Fruit fly (Drosophila melanogaster): ENCODE results near the gene Srx.

DNA sequence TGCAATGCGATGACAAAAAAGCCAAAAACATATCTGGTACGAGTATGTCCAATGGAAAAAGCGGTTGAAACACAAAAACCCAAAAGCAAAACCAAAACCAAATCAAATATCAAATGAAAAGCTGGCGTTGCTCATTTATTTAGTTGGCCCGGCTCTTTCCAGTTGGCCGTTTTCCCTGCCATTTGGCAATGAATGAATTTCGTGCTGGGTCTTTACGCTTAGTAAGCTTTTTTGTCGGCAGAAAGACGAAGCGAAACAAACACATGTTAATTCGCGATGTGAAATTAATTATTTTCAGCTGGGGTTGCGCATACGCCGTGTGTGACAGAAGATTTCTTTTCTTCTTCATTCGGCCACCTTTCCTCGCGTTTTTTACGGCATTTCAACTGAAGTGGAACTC, 22.0 kb upstream of the Srx start:
- no peak for TF ChIP-seq bcd (GFP tag; optimal IDR thresholded peaks at IDR 0.05)
- no peak for TF ChIP-seq HLH54F (GFP tag; optimal IDR thresholded peaks at IDR 0.05)
- no peak for TF ChIP-seq schlank (tag; optimal IDR thresholded peaks at IDR 0.05)
- TF ChIP-seq CG14667 (GFP tag; IDR thresholded peaks at IDR 0.05): no peak
- TF ChIP-seq dmrt99B (tag; optimal IDR thresholded peaks at IDR 0.05): no peak
- no peak for TF ChIP-seq Elba2 (GFP tag; optimal IDR thresholded peaks at IDR 0.05)
- no peak for TF ChIP-seq gcm2 (GFP tag; optimal IDR thresholded peaks at IDR 0.05)
- no peak for TF ChIP-seq CG33557 (GFP tag; optimal IDR thresholded peaks at IDR 0.05)
- no peak for TF ChIP-seq CG9876 (GFP tag; optimal IDR thresholded peaks at IDR 0.05)
- TF ChIP-seq ttk (GFP tag; IDR thresholded peaks at IDR 0.05): no peak
- TF ChIP-seq CG4424 (GFP tag; optimal IDR thresholded peaks at IDR 0.05): no peak
- TF ChIP-seq CG3163 (GFP tag; optimal IDR thresholded peaks at IDR 0.05): no peak
- TF ChIP-seq org-1 (GFP tag; optimal IDR thresholded peaks at IDR 0.05): no peak
- TF ChIP-seq Hsf (GFP tag; optimal IDR thresholded peaks at IDR 0.05): no peak
